Worm (Caenorhabditis elegans) whole organism, L4 larva: ENCODE results near the gene ZC116.1.

Experiments used
- F10B5.3 ChIP-seq: sonication (generic microtip); optimal IDR thresholded peaks from 2 replicates; lab custom pipeline; 2016; ENCODE audit warnings: mild to moderate bottlenecking, missing genetic modification characterization, missing compliant biosample characterization
- F26F4.8 ChIP-seq: fragments of 200-800 bp; sonication (Bioruptor generic); conservative IDR thresholded peaks from 2 replicates; pipeline ENCODE4 v1.3.6; 2022; ENCODE audit warnings: missing genetic modification characterization, missing compliant biosample characterization
- F49E8.2 ChIP-seq: sonication (generic microtip); optimal IDR thresholded peaks from 2 replicates; lab custom pipeline; 2016; ENCODE audit warnings: missing compliant biosample characterization, mild to moderate bottlenecking, missing genetic modification characterization, borderline replicate concordance
- R02D3.7 ChIP-seq: fragments of 150-350 bp; sonication (generic microtip); optimal IDR thresholded peaks from 3 replicates; lab custom pipeline; 2014; ENCODE audit warnings: missing biosample characterization, missing genetic modification characterization
- Y105C5A.15 ChIP-seq: fragments of 200-800 bp; sonication (Bioruptor generic); IDR thresholded peaks from 2 replicates; pipeline ENCODE4 v1.3.6; 2022; ENCODE audit warnings: missing genetic modification characterization, missing compliant biosample characterization
- Y48G9A.11 ChIP-seq: fragments of 200-800 bp; sonication (Bioruptor generic); IDR thresholded peaks from 2 replicates; pipeline ENCODE4 v1.3.6; 2022; ENCODE audit warnings: missing genetic modification reagents, missing genetic modification characterization, missing compliant biosample characterization
- Y5F2A.4 ChIP-seq: fragments of 200-800 bp; sonication (Bioruptor generic); optimal IDR thresholded peaks from 2 replicates; lab custom pipeline; 2018; ENCODE audit warnings: mild to moderate bottlenecking, missing genetic modification characterization, missing compliant biosample characterization
- ZK337.2 ChIP-seq: fragments of 200-800 bp; sonication (Bioruptor generic); IDR thresholded peaks from 2 replicates; pipeline ENCODE4 v1.3.6; 2022; ENCODE audit warnings: missing genetic modification reagents, missing genetic modification characterization, missing compliant biosample characterization
- ZK546.5 ChIP-seq, 2 experiments: sonication (generic microtip); optimal IDR thresholded peaks; 2 replicates each; lab custom pipeline; 2017; ENCODE audit warnings: missing biosample characterization in 2 of 2, missing genetic modification characterization in 2 of 2
- aha-1 ChIP-seq: fragments of 150-350 bp; peaks from one replicate; lab custom pipeline; 2014; ENCODE audit warnings: missing biosample characterization, missing genetic modification characterization
- arid-1 ChIP-seq: fragments of 200-800 bp; sonication (Bioruptor generic); conservative IDR thresholded peaks from 2 replicates; pipeline ENCODE4 v1.3.6; 2022; ENCODE audit warnings: missing genetic modification reagents, missing genetic modification characterization, missing compliant biosample characterization
- ceh-20 ChIP-seq: fragments of 200-800 bp; sonication (Bioruptor generic); IDR thresholded peaks from 2 replicates; pipeline ENCODE4 v1.3.6; 2022; ENCODE audit warnings: missing genetic modification reagents, missing genetic modification characterization, missing compliant biosample characterization
- ceh-28 ChIP-seq: fragments of 150-350 bp; optimal IDR thresholded peaks from 2 replicates; lab custom pipeline; 2014; ENCODE audit warnings: missing biosample characterization, missing genetic modification reagents, missing genetic modification characterization
- ceh-32 ChIP-seq: sonication (generic microtip); optimal IDR thresholded peaks from 2 replicates; lab custom pipeline; 2016; ENCODE audit warnings: mild to moderate bottlenecking, missing genetic modification characterization, missing compliant biosample characterization; ENCODE audit not compliant: poor library complexity
- ceh-62 ChIP-seq: sonication (generic microtip); optimal IDR thresholded peaks from 2 replicates; lab custom pipeline; 2017; ENCODE audit warnings: missing biosample characterization, missing genetic modification characterization
- daf-12 ChIP-seq: fragments of 150-350 bp; optimal IDR thresholded peaks from 2 replicates; lab custom pipeline; 2014; ENCODE audit warnings: missing biosample characterization, missing genetic modification reagents, missing genetic modification characterization
- daf-19 ChIP-seq: fragments of 200-800 bp; sonication (Bioruptor generic); conservative IDR thresholded peaks from 2 replicates; pipeline ENCODE4 v1.3.6; 2022; ENCODE audit warnings: missing genetic modification characterization, missing compliant biosample characterization
- dmd-9 ChIP-seq: fragments of 200-800 bp; sonication (Bioruptor generic); IDR thresholded peaks from 2 replicates; pipeline ENCODE4 v1.3.6; 2022; ENCODE audit warnings: missing genetic modification reagents, missing genetic modification characterization, missing compliant biosample characterization
- fos-1 ChIP-seq: fragments of 150-350 bp; optimal IDR thresholded peaks from 2 replicates; lab custom pipeline; 2014; ENCODE audit warnings: missing biosample characterization, missing genetic modification characterization
- hif-1 ChIP-seq, 2 experiments: sonication (generic microtip); optimal IDR thresholded peaks; 2 replicates each; lab custom pipeline; 2016 to 2017; ENCODE audit warnings: missing compliant biosample characterization in 2 of 2, missing genetic modification characterization in 2 of 2, missing genetic modification reagents in 2 of 2, missing genotype in 2 of 2, mild to moderate bottlenecking in 1 of 2
- hlh-11 ChIP-seq: fragments of 200-800 bp; sonication (Bioruptor generic); optimal IDR thresholded peaks from 2 replicates; lab custom pipeline; 2018; ENCODE audit warnings: mild to moderate bottlenecking, missing genetic modification characterization, missing compliant biosample characterization
- hlh-30 ChIP-seq: sonication (generic microtip); optimal IDR thresholded peaks from 2 replicates; lab custom pipeline; 2017; ENCODE audit warnings: antibody characterized with exemption, mild to moderate bottlenecking, missing genetic modification characterization, missing compliant biosample characterization; ENCODE audit not compliant: insufficient read depth
- hmg-1.1 ChIP-seq: fragments of 200-800 bp; sonication (Bioruptor generic); IDR thresholded peaks from 2 replicates; pipeline ENCODE4 v1.3.6; 2022; ENCODE audit warnings: missing genetic modification reagents, missing genetic modification characterization, missing compliant biosample characterization
- jun-1 ChIP-seq: fragments of 150-350 bp; optimal IDR thresholded peaks from 2 replicates; lab custom pipeline; 2014; ENCODE audit warnings: missing biosample characterization, missing genetic modification reagents, missing genetic modification characterization
- lim-7 ChIP-seq: fragments of 200-800 bp; sonication (Bioruptor generic); IDR thresholded peaks from 2 replicates; pipeline ENCODE4 v1.3.6; 2022; ENCODE audit warnings: missing genetic modification characterization, missing compliant biosample characterization
- lin-1 ChIP-seq: fragments of 200-800 bp; sonication (Bioruptor generic); IDR thresholded peaks from 2 replicates; pipeline ENCODE4 v1.3.6; 2022; ENCODE audit warnings: missing genetic modification reagents, missing genetic modification characterization, missing compliant biosample characterization
- lin-13 ChIP-seq: fragments of 150-350 bp; optimal IDR thresholded peaks from 2 replicates; lab custom pipeline; 2014; ENCODE audit warnings: missing biosample characterization, missing genetic modification reagents, missing genetic modification characterization
- lin-15B ChIP-seq: fragments of 150-350 bp; sonication (generic microtip); optimal IDR thresholded peaks from 3 replicates; lab custom pipeline; 2014; ENCODE audit warnings: missing biosample characterization, missing genetic modification characterization
- lir-3 ChIP-seq: sonication (generic microtip); optimal IDR thresholded peaks from 2 replicates; lab custom pipeline; 2016; ENCODE audit warnings: mild to moderate bottlenecking, missing genetic modification characterization, missing compliant biosample characterization
- lsy-2 ChIP-seq, 2 experiments: fragments of 150-350 bp in 1 of 2; sonication (generic microtip) in 1 of 2; optimal IDR thresholded peaks; 2 replicates each; lab custom pipeline; 2014 to 2017; ENCODE audit warnings: missing biosample characterization in 2 of 2, missing genetic modification characterization in 2 of 2
- madf-5 ChIP-seq, 2 experiments: fragments of 200-800 bp; sonication (Bioruptor generic); IDR thresholded peaks; 2 replicates each; pipeline ENCODE4 v1.3.6; 2022; ENCODE audit warnings: missing compliant biosample characterization in 2 of 2, missing genetic modification characterization in 2 of 2
- madf-9 ChIP-seq: fragments of 200-800 bp; sonication (Bioruptor generic); conservative IDR thresholded peaks from 2 replicates; pipeline ENCODE4 v1.3.6; 2022; ENCODE audit warnings: missing genetic modification reagents, missing genetic modification characterization, missing compliant biosample characterization
- mdl-1 ChIP-seq, 2 experiments: fragments of 150-350 bp in 1 of 2; sonication (generic microtip) in 1 of 2; optimal IDR thresholded peaks; 2 replicates each; lab custom pipeline; 2014 to 2017; ENCODE audit warnings: missing biosample characterization in 2 of 2, missing genetic modification characterization in 2 of 2
- mdt-29 ChIP-seq: fragments of 200-800 bp; sonication (Bioruptor generic); IDR thresholded peaks from 2 replicates; pipeline ENCODE4 v1.3.6; 2022; ENCODE audit warnings: missing genetic modification reagents, missing genetic modification characterization, missing compliant biosample characterization
- mes-2 ChIP-seq: sonication (generic microtip); optimal IDR thresholded peaks from 2 replicates; lab custom pipeline; 2016; ENCODE audit warnings: missing genotype, mild to moderate bottlenecking, missing genetic modification characterization, missing compliant biosample characterization; ENCODE audit not compliant: poor library complexity, severe bottlenecking
- nhr-237 ChIP-seq: sonication (generic microtip); optimal IDR thresholded peaks from 2 replicates; lab custom pipeline; 2017; ENCODE audit warnings: missing biosample characterization, missing genetic modification characterization
- nhr-41 ChIP-seq: fragments of 200-800 bp; sonication (Bioruptor generic); IDR thresholded peaks from 2 replicates; pipeline ENCODE4 v1.3.6; 2022; ENCODE audit warnings: missing genetic modification reagents, missing genetic modification characterization, missing compliant biosample characterization
- nhr-42 ChIP-seq: fragments of 200-800 bp; sonication (Bioruptor generic); IDR thresholded peaks from 2 replicates; pipeline ENCODE4 v1.3.6; 2022; ENCODE audit warnings: missing genetic modification characterization, missing compliant biosample characterization
- nhr-6 ChIP-seq: fragments of 150-350 bp; optimal IDR thresholded peaks from 2 replicates; lab custom pipeline; 2014; ENCODE audit warnings: missing biosample characterization, missing genetic modification characterization
- pha-4 ChIP-seq, 2 experiments: fragments of 150-350 bp in 1 of 2; fragments of 200-800 bp in 1 of 2; sonication (Bioruptor generic) in 1 of 2; IDR thresholded peaks in 1 of 2; optimal IDR thresholded peaks in 1 of 2; 2 replicates each; pipeline versions ENCODE4 v1.3.6 to Lab custom; 2014 to 2022; ENCODE audit warnings: missing genetic modification characterization in 2 of 2, missing genetic modification reagents in 2 of 2, missing biosample characterization in 1 of 2, missing compliant biosample characterization in 1 of 2
- rbr-2 ChIP-seq: sonication (generic microtip); optimal IDR thresholded peaks from 2 replicates; lab custom pipeline; 2016; ENCODE audit warnings: missing genotype, missing genetic modification characterization, missing compliant biosample characterization
- sdz-12 ChIP-seq: fragments of 200-800 bp; sonication (Bioruptor generic); optimal IDR thresholded peaks from 2 replicates; lab custom pipeline; 2018; ENCODE audit warnings: mild to moderate bottlenecking, missing genetic modification characterization, missing compliant biosample characterization
- set-16 ChIP-seq: fragments of 200-800 bp; sonication (Bioruptor generic); IDR thresholded peaks from 2 replicates; pipeline ENCODE4 v1.3.6; 2022; ENCODE audit warnings: missing genetic modification reagents, missing genetic modification characterization, missing compliant biosample characterization
- snpc-1.2 ChIP-seq: fragments of 200-800 bp; sonication (Bioruptor generic); IDR thresholded peaks from 2 replicates; pipeline ENCODE4 v1.3.6; 2022; ENCODE audit warnings: missing genetic modification reagents, missing genetic modification characterization, missing compliant biosample characterization
- unc-130 ChIP-seq: sonication (generic microtip); optimal IDR thresholded peaks from 2 replicates; lab custom pipeline; 2016; ENCODE audit warnings: missing genetic modification reagents, missing genetic modification characterization, missing compliant biosample characterization
- unc-39 ChIP-seq: sonication (generic microtip); optimal IDR thresholded peaks from 2 replicates; lab custom pipeline; 2017; ENCODE audit warnings: missing biosample characterization, missing genetic modification characterization
- zag-1 ChIP-seq: fragments of 150-350 bp; optimal IDR thresholded peaks from 2 replicates; lab custom pipeline; 2014; ENCODE audit warnings: missing biosample characterization, missing genetic modification characterization
- zfp-3 ChIP-seq: fragments of 200-800 bp; sonication (Bioruptor generic); conservative IDR thresholded peaks from 2 replicates; pipeline ENCODE4 v1.3.6; 2022; ENCODE audit warnings: missing genetic modification reagents, missing genetic modification characterization, missing compliant biosample characterization
- ztf-7 ChIP-seq: fragments of 150-350 bp; optimal IDR thresholded peaks from 2 replicates; lab custom pipeline; 2014; ENCODE audit warnings: missing biosample characterization, missing genetic modification characterization

The ZC116.1 gene

ce11 chrV:12609526-12609925 lies at the start of gene ZC116.1:
ZC116.1 (plus strand) TSS chrV:12609826.
- no peak for TF ChIP-seq madf-9
- TF ChIP-seq sdz-12 (GFP tag; lab: Kevin White, UChicago) = no peak
- no peak for TF ChIP-seq unc-130 (GFP tag; lab: Kevin White, UChicago)
- TF ChIP-seq rbr-2 = no peak
- no peak for TF ChIP-seq ceh-28 (tag; lab: Kevin White, UChicago)
- no peak for TF ChIP-seq dmd-9 (GFP tag; lab: Robert Waterston, UW)
- TF ChIP-seq pha-4 (GFP tag; IDR thresholded peaks at IDR 0.05; lab: Robert Waterston, UW) = no peak
- TF ChIP-seq pha-4 (tag; optimal IDR thresholded peaks at IDR 0.05; lab: Kevin White, UChicago) = no peak
- TF ChIP-seq lin-13 (GFP tag; lab: Kevin White, UChicago) = no peak
- TF ChIP-seq F26F4.8 (GFP tag; lab: Robert Waterston, UW) = no peak

DNA sequence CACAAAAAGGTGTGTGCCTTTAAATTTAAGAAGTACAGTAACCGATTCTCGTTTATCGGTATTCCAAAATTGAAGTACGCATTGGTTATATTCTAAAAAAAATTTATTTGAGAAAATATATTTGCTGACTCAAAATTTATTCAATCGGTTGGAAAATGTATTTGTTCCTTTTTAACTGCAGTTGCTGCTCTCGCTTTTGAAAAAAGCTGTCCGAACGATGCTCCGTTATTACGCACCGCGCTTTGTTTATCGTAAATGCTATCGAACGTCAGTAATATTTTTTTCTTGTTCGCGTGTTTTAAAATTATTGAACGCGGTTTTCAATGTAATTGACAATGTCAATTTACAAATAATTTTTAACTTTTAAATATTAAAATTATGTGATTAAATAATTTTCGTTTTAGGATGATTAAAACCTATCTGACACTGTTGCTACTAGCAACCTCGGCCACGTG lies 49.3 kb upstream of the ZC116.1 start, which contains the start of gene sel-1:
TSS of gene sel-1 (plus strand) at position 405 of the 455 bp plus-strand sequence.
- TF ChIP-seq lin-15B (tag; lab: Kevin White, UChicago) = no peak
- no peak for TF ChIP-seq mdl-1 (tag; optimal IDR thresholded peaks at IDR 0.05; lab: Kevin White, UChicago)
- no peak for TF ChIP-seq daf-19 (GFP tag; lab: Robert Waterston, UW)
- no peak for TF ChIP-seq F10B5.3
- TF ChIP-seq mes-2 = peak; percentile 48
- no peak for TF ChIP-seq nhr-41 (GFP tag; lab: Robert Waterston, UW)
- no peak for TF ChIP-seq Y5F2A.4 (GFP tag; lab: Kevin White, UChicago)
- no peak for TF ChIP-seq nhr-237 (tag; lab: Kevin White, UChicago)
- TF ChIP-seq madf-5 (GFP tag; IDR thresholded peaks at IDR 0.05; lab: Robert Waterston, UW) = no peak
- TF ChIP-seq hif-1 (tag; optimal IDR thresholded peaks at IDR 0.05; lab: Kevin White, UChicago) = no peak
- no peak for TF ChIP-seq hlh-30 (tag; lab: Kevin White, UChicago)
- no peak for TF ChIP-seq snpc-1.2 (GFP tag; lab: Robert Waterston, UW)
- no peak for TF ChIP-seq arid-1 (GFP tag; lab: Robert Waterston, UW)
- TF ChIP-seq Y48G9A.11 (GFP tag; lab: Robert Waterston, UW) = peak; percentile 94
- TF ChIP-seq hmg-1.1 = no peak
- no peak for TF ChIP-seq set-16 (GFP tag; lab: Robert Waterston, UW)
- TF ChIP-seq lin-13 (GFP tag; lab: Kevin White, UChicago) = no peak
- TF ChIP-seq ZK546.5 (tag; optimal IDR thresholded peaks at IDR 0.05; lab: Kevin White, UChicago) = no peak
- TF ChIP-seq R02D3.7 (tag; lab: Kevin White, UChicago) = peak; percentile 26
- TF ChIP-seq sdz-12 (GFP tag; lab: Kevin White, UChicago) = no peak
- no peak for TF ChIP-seq nhr-42 (GFP tag; lab: Robert Waterston, UW)
- no peak for TF ChIP-seq ceh-32 (tag; lab: Kevin White, UChicago)
- TF ChIP-seq ceh-62 (tag; lab: Kevin White, UChicago) = no peak
- no peak for TF ChIP-seq ZK337.2
- peak in 1 of 2 experiments; percentile 21 for TF ChIP-seq lsy-2 (tag; optimal IDR thresholded peaks at IDR 0.05; lab: Kevin White, UChicago)
- TF ChIP-seq daf-12 (tag; lab: Kevin White, UChicago) = no peak
- TF ChIP-seq ztf-7 (tag; lab: Kevin White, UChicago) = no peak
- TF ChIP-seq Y105C5A.15 (GFP tag; lab: Robert Waterston, UW) = no peak
- no peak for TF ChIP-seq zag-1
- no peak for TF ChIP-seq fos-1 (tag; lab: Kevin White, UChicago)
- TF ChIP-seq hlh-11 (tag; lab: Kevin White, UChicago) = no peak
- peak; percentile 30 for TF ChIP-seq nhr-6 (tag; lab: Kevin White, UChicago)
- no peak for TF ChIP-seq lim-7 (GFP tag; lab: Robert Waterston, UW)
- no peak for TF ChIP-seq unc-130 (GFP tag; lab: Kevin White, UChicago)
- TF ChIP-seq aha-1 (tag; lab: Kevin White, UChicago) = peak; percentile 15
- TF ChIP-seq ceh-28 (tag; lab: Kevin White, UChicago) = no peak
- no peak for TF ChIP-seq ceh-20 (GFP tag; lab: Robert Waterston, UW)
- no peak for TF ChIP-seq unc-39 (tag; lab: Kevin White, UChicago)
- no peak for TF ChIP-seq mdt-29 (GFP tag; lab: Robert Waterston, UW)
- TF ChIP-seq F49E8.2 (tag; lab: Kevin White, UChicago) = no peak
- TF ChIP-seq dmd-9 (GFP tag; lab: Robert Waterston, UW) = no peak
- no peak for TF ChIP-seq lin-1
- no peak for TF ChIP-seq zfp-3 (GFP tag; lab: Robert Waterston, UW)
- TF ChIP-seq lir-3 (tag; lab: Kevin White, UChicago) = no peak
- no peak for TF ChIP-seq jun-1 (tag; lab: Kevin White, UChicago)
